Worm (Caenorhabditis elegans): ENCODE data around the gene C53A5.13.

DNA sequence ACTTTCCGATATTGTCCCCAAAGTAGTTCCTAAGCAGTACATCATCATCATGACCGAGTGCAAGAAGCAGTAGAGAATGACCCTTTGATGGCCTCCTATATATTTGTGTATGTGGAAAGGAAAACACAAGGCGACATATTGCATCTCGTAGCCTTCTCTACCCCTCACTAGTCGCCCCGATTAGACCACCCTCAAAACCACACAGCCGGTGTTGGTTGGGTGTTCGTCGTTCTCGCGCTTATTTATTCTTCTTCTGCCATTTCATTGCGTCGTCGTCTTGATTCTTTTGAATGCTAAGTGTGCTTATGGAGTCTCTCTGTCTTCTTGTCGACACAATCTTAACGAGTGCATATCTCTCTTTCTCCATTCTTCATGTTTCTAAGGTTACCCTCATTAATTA, 48.5 kb upstream of the C53A5.13 start:
- no peak for TF ChIP-seq bed-3 (GFP tag; optimal IDR thresholded peaks at IDR 0.05)
- TF ChIP-seq unc-62 (GFP tag; optimal IDR thresholded peaks at IDR 0.05) = no peak
- TF ChIP-seq mls-2 (tag; optimal IDR thresholded peaks at IDR 0.05) = peak; percentile 50
- peak; percentile 22 for TF ChIP-seq cnd-1 (tag; optimal IDR thresholded peaks at IDR 0.05)
- no peak for TF ChIP-seq zip-8 (tag; optimal IDR thresholded peaks at IDR 0.05)
- TF ChIP-seq unc-39 (tag; optimal IDR thresholded peaks at IDR 0.05) = no peak
- no peak for TF ChIP-seq elt-1 (tag; optimal IDR thresholded peaks at IDR 0.05; ENCODE audit: borderline replicate concordance, insufficient read depth)
- TF ChIP-seq nhr-237 (tag; optimal IDR thresholded peaks at IDR 0.05) = no peak
- no peak for TF ChIP-seq tbx-8 (GFP tag; optimal IDR thresholded peaks at IDR 0.05)
- no peak for TF ChIP-seq snpc-4 (tag; optimal IDR thresholded peaks at IDR 0.05)
- peak; percentile 51 for TF ChIP-seq lin-13 (tag; optimal IDR thresholded peaks at IDR 0.05)
- TF ChIP-seq nhr-12 (tag; optimal IDR thresholded peaks at IDR 0.05) = no peak
